Fruit fly (Drosophila melanogaster) whole organism, prepupa: ENCODE data around the gene Adck5.

Experiments used
- Eip93F ChIP-seq: fragments of 200-800 bp; sonication (Bioruptor generic); optimal IDR thresholded peaks from 2 replicates; lab custom pipeline; 2016; ENCODE audit warnings: missing biosample characterization, mild to moderate bottlenecking, missing genetic modification characterization
- fkh ChIP-seq: fragments of 200-800 bp; sonication (Bioruptor generic); optimal IDR thresholded peaks from 3 replicates; lab custom pipeline; 2017; ENCODE audit warnings: missing biosample characterization, mild to moderate bottlenecking, missing genetic modification characterization, moderate library complexity

dm6 chr3L:11203820-11204449 is 34.3 kb downstream of the Adck5 start:
- TF ChIP-seq Eip93F (GFP tag; lab: Kevin White, UChicago): no peak
- TF ChIP-seq fkh: no peak
